Worm (Caenorhabditis elegans): ENCODE measurements around the gene T28A11.3.

DNA sequence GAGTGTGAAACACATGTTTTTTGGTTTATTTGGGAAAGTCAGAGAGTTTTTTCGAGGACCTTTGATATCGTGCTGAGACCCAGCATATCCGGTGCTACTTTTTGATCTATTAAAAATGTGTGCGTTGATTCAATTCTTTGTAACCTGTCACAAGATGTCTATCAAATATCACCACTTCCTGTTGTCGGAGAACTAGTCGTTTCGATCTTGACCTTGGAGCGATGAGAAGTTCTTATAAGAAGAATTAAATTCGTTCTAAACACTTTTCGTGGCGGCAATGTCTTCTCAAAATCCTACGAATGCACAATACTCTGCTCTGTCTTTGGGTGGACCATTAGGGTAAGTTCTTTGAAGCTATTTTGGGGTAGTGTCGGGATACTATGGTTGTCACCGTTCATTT is 41.0 kb downstream of the T28A11.3 start, which contains the start of gene F35F10.1:
- TF ChIP-seq ceh-27 (GFP tag; optimal IDR thresholded peaks at IDR 0.05) (no peak), pha-4 (tag; optimal IDR thresholded peaks at IDR 0.05) (no peak)

Data from whole organism, young adult.